Worm (Caenorhabditis elegans) whole organism, midembryonic: ENCODE measurements around the gene nhr-131.

Experiments
- cog-1 ChIP-seq: sonication (generic microtip); optimal IDR thresholded peaks from 2 replicates; lab custom pipeline; 2016; ENCODE audit warnings: missing genetic modification characterization, missing compliant biosample characterization
- klf-2 ChIP-seq: fragments of 200-800 bp; sonication (Bioruptor generic); conservative IDR thresholded peaks from 2 replicates; pipeline ENCODE4 v1.3.6; 2022; ENCODE audit warnings: missing genetic modification reagents, missing genetic modification characterization, missing compliant biosample characterization
- med-1 ChIP-seq: sonication (generic microtip); optimal IDR thresholded peaks from 2 replicates; lab custom pipeline; 2017; ENCODE audit warnings: missing genetic modification characterization, mild to moderate bottlenecking, missing compliant biosample characterization, antibody characterized with exemption, missing genetic modification reagents; ENCODE audit not compliant: insufficient read depth
- ref-1 ChIP-seq: fragments of 200-800 bp; sonication (Bioruptor generic); conservative IDR thresholded peaks from 2 replicates; pipeline ENCODE4 v1.3.6; 2022; ENCODE audit warnings: missing genetic modification reagents, missing genetic modification characterization, missing compliant biosample characterization
- tab-1 ChIP-seq: fragments of 200-800 bp; sonication (Bioruptor generic); IDR thresholded peaks from 2 replicates; pipeline ENCODE4 v1.3.6; 2022; ENCODE audit warnings: missing genetic modification characterization, missing compliant biosample characterization
- ztf-29 ChIP-seq: fragments of 200-800 bp; sonication (Bioruptor generic); IDR thresholded peaks from 2 replicates; pipeline ENCODE4 v1.3.6; 2022; ENCODE audit warnings: missing genetic modification reagents, missing genetic modification characterization, missing compliant biosample characterization

DNA sequence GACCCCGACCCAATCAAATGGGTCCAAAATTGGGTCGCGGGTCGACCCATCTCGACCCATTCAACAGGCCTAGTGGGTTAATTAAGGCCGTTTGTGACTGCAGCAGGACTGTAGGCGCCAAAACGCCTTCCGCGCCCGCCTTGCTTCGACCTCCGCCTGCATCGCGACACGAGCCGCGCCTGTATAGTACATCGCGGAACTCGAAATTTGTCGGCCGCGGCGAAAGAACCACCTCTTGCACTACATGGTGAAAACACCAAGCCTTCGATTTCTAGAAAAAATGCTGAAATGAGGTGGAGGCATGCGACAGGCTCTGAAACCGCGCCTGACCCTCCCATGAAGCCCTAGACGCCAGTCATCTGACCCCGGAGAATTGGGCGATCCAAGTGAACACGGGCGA lies 6.2 kb upstream of the nhr-131 start:
- TF ChIP-seq klf-2 (GFP tag; lab: Robert Waterston, UW) = no peak
- no peak for TF ChIP-seq med-1
- TF ChIP-seq ref-1 = no peak
- TF ChIP-seq cog-1 (tag; lab: Kevin White, UChicago) = no peak
- TF ChIP-seq ztf-29 = no peak
- no peak for TF ChIP-seq tab-1 (GFP tag; lab: Robert Waterston, UW)
